Fruit fly (Drosophila melanogaster) whole organism, embryonic: Measurements from ENCODE around the gene CG14913.

Experiments
- Aef1 ChIP-seq: fragments of 200-800 bp; sonication (Bioruptor generic); IDR thresholded peaks from 3 replicates; pipeline ENCODE4 v1.3.6; 2022; ENCODE audit warnings: missing biosample characterization, missing genetic modification characterization
- Antp ChIP-seq: fragments of 200-800 bp; sonication (Bioruptor generic); optimal IDR thresholded peaks from 3 replicates; lab custom pipeline; 2016; ENCODE audit warnings: missing biosample characterization, missing genetic modification characterization
- Awh ChIP-seq: fragments of 200-800 bp; sonication (Bioruptor generic); IDR thresholded peaks from 2 replicates; pipeline ENCODE4, ENCODE4 v1.3.6; 2022; ENCODE audit warnings: missing biosample characterization, missing genetic modification characterization
- CG10209 ChIP-seq: fragments of 200-800 bp; sonication (Bioruptor generic); optimal IDR thresholded peaks from 3 replicates; lab custom pipeline; 2017; ENCODE audit warnings: missing biosample characterization, mild to moderate bottlenecking, missing genetic modification characterization, missing genetic modification reagents
- CG10431 ChIP-seq: fragments of 200-800 bp; sonication (Bioruptor generic); optimal IDR thresholded peaks from 3 replicates; lab custom pipeline; 2018; ENCODE audit warnings: missing biosample characterization, mild to moderate bottlenecking, missing genetic modification characterization
- CG11695 ChIP-seq: fragments of 200-800 bp; sonication (Bioruptor generic); IDR thresholded peaks from 3 replicates; pipeline ENCODE4 v1.3.6; 2022; ENCODE audit warnings: missing biosample characterization, missing genetic modification characterization
- CG13624 ChIP-seq: fragments of 200-800 bp; sonication (Bioruptor generic); optimal IDR thresholded peaks from 2 replicates; lab custom pipeline; 2016; ENCODE audit warnings: missing biosample characterization, missing genetic modification characterization
- CG13894 ChIP-seq: fragments of 200-800 bp; sonication (Bioruptor generic); optimal IDR thresholded peaks from 3 replicates; lab custom pipeline; 2018; ENCODE audit warnings: missing biosample characterization, mild to moderate bottlenecking, missing genetic modification characterization, moderate library complexity
- CG14710 ChIP-seq: fragments of 200-800 bp; sonication (Bioruptor generic); optimal IDR thresholded peaks from 3 replicates; lab custom pipeline; 2019; ENCODE audit warnings: missing biosample characterization, mild to moderate bottlenecking, missing genetic modification characterization, moderate library complexity
- CG15696 ChIP-seq: fragments of 200-800 bp; sonication (Bioruptor generic); optimal IDR thresholded peaks from 2 replicates; lab custom pipeline; 2019; ENCODE audit warnings: missing biosample characterization, mild to moderate bottlenecking, missing genetic modification characterization, moderate library complexity
- CG1647 ChIP-seq: fragments of 200-800 bp; sonication (Bioruptor generic); optimal IDR thresholded peaks from 3 replicates; lab custom pipeline; 2016; ENCODE audit warnings: missing biosample characterization, missing genetic modification characterization
- CG17802 ChIP-seq: fragments of 200-800 bp; sonication (Bioruptor generic); optimal IDR thresholded peaks from 2 replicates; lab custom pipeline; 2018; ENCODE audit warnings: missing biosample characterization, mild to moderate bottlenecking, missing genetic modification characterization, moderate library complexity
- CG18262 ChIP-seq: fragments of 200-800 bp; optimal IDR thresholded peaks from 3 replicates; lab custom pipeline; 2019; ENCODE audit warnings: missing biosample characterization, mild to moderate bottlenecking, missing genetic modification characterization, moderate library complexity
- CG18599 ChIP-seq: fragments of 200-800 bp; sonication (Bioruptor generic); optimal IDR thresholded peaks from 3 replicates; lab custom pipeline; 2017; ENCODE audit warnings: missing biosample characterization, missing genetic modification characterization, mild to moderate bottlenecking, moderate library complexity, missing genetic modification reagents
- CG30020 ChIP-seq: fragments of 200-800 bp; optimal IDR thresholded peaks from 2 replicates; lab custom pipeline; 2019; ENCODE audit warnings: missing biosample characterization, mild to moderate bottlenecking, missing genetic modification characterization, moderate library complexity
- CG33213 ChIP-seq: fragments of 200-800 bp; sonication (Bioruptor generic); optimal IDR thresholded peaks from 3 replicates; lab custom pipeline; 2016; ENCODE audit warnings: missing biosample characterization, missing genetic modification characterization
- CG34422 ChIP-seq: fragments of 200-800 bp; sonication (Bioruptor generic); IDR thresholded peaks from 3 replicates; pipeline ENCODE4 v1.3.6; 2022; ENCODE audit warnings: missing biosample characterization, missing genetic modification characterization
- CG3847 ChIP-seq: fragments of 200-800 bp; sonication (Bioruptor generic); IDR thresholded peaks from 2 replicates; pipeline ENCODE4 v1.3.6; 2022; ENCODE audit warnings: missing biosample characterization, missing genetic modification characterization
- CG5245 ChIP-seq: fragments of 200-800 bp; sonication (Bioruptor generic); optimal IDR thresholded peaks from 3 replicates; lab custom pipeline; 2016; ENCODE audit warnings: missing biosample characterization, missing genetic modification characterization
- CG6813 ChIP-seq: fragments of 200-800 bp; sonication (Bioruptor generic); optimal IDR thresholded peaks from 2 replicates; lab custom pipeline; 2017; ENCODE audit warnings: missing biosample characterization, missing genetic modification characterization, mild to moderate bottlenecking, moderate library complexity, missing genetic modification reagents
- CG7556 ChIP-seq: fragments of 200-800 bp; sonication (Bioruptor generic); optimal IDR thresholded peaks from 2 replicates; lab custom pipeline; 2017; ENCODE audit warnings: missing biosample characterization, mild to moderate bottlenecking, missing genetic modification characterization
- CG8924 ChIP-seq: fragments of 200-800 bp; optimal IDR thresholded peaks from 3 replicates; lab custom pipeline; 2019; ENCODE audit warnings: missing biosample characterization, mild to moderate bottlenecking, missing genetic modification characterization, moderate library complexity
- CG9727 ChIP-seq: fragments of 200-800 bp; sonication (Bioruptor generic); optimal IDR thresholded peaks from 3 replicates; lab custom pipeline; 2017; ENCODE audit warnings: missing biosample characterization, mild to moderate bottlenecking, missing genetic modification characterization
- E2f2 ChIP-seq: fragments of 200-800 bp; sonication (Bioruptor generic); IDR thresholded peaks from 2 replicates; pipeline ENCODE4 v1.3.6; 2022; ENCODE audit warnings: missing biosample characterization, missing genetic modification characterization
- Hand ChIP-seq: fragments of 200-800 bp; sonication (Bioruptor generic); optimal IDR thresholded peaks from 2 replicates; lab custom pipeline; 2017; ENCODE audit warnings: mild to moderate bottlenecking, missing biosample characterization, missing genetic modification reagents, missing genetic modification characterization
- HmgZ ChIP-seq: fragments of 200-800 bp; sonication (Bioruptor generic); optimal IDR thresholded peaks from 2 replicates; lab custom pipeline; 2018; ENCODE audit warnings: missing biosample characterization, mild to moderate bottlenecking, missing genetic modification characterization
- NC2α ChIP-seq: fragments of 200-800 bp; sonication (Bioruptor generic); optimal IDR thresholded peaks from 2 replicates; lab custom pipeline; 2016; ENCODE audit warnings: missing biosample characterization, missing genetic modification characterization
- Nf-YB ChIP-seq: fragments of 200-800 bp; sonication (Bioruptor generic); optimal IDR thresholded peaks from 3 replicates; lab custom pipeline; 2019; ENCODE audit warnings: missing biosample characterization, mild to moderate bottlenecking, missing genetic modification characterization, moderate library complexity
- Opbp ChIP-seq: fragments of 200-800 bp; sonication (Bioruptor generic); IDR thresholded peaks from 3 replicates; pipeline ENCODE4 v1.3.6; 2022; ENCODE audit warnings: missing biosample characterization, missing genetic modification characterization; ENCODE audit not compliant: partially characterized antibody
- Ptx1 ChIP-seq: fragments of 200-800 bp; sonication (Bioruptor generic); IDR thresholded peaks from 2 replicates; pipeline ENCODE4 v1.3.6; 2022; ENCODE audit warnings: missing biosample characterization, missing genetic modification characterization
- Ssrp ChIP-seq: fragments of 200-800 bp; sonication (Bioruptor generic); optimal IDR thresholded peaks from 2 replicates; lab custom pipeline; 2018; ENCODE audit warnings: missing biosample characterization, mild to moderate bottlenecking, missing genetic modification characterization, moderate library complexity
- Vsx1 ChIP-seq: fragments of 200-800 bp; sonication (Bioruptor generic); optimal IDR thresholded peaks from 2 replicates; lab custom pipeline; 2017; ENCODE audit warnings: missing biosample characterization, mild to moderate bottlenecking, missing genetic modification characterization, missing genetic modification reagents
- Xrp1 ChIP-seq: fragments of 200-800 bp; sonication (Bioruptor generic); IDR thresholded peaks from 2 replicates; pipeline ENCODE4 v1.3.6; 2022; ENCODE audit warnings: missing biosample characterization, missing genetic modification characterization
- al ChIP-seq: fragments of 200-800 bp; sonication (Bioruptor generic); IDR thresholded peaks from 2 replicates; pipeline ENCODE4 v1.3.6; 2022; ENCODE audit warnings: missing biosample characterization, missing genetic modification characterization
- bsh ChIP-seq, 2 experiments: fragments of 200-800 bp; sonication (Bioruptor generic); optimal IDR thresholded peaks; 2 replicates each; lab custom pipeline; 2017 to 2018; ENCODE audit warnings: mild to moderate bottlenecking in 2 of 2, missing biosample characterization in 2 of 2, missing genetic modification characterization in 2 of 2, moderate library complexity in 1 of 2
- cg ChIP-seq: fragments of 200-800 bp; sonication (Bioruptor generic); optimal IDR thresholded peaks from 3 replicates; lab custom pipeline; 2019; ENCODE audit warnings: missing biosample characterization, mild to moderate bottlenecking, missing genetic modification characterization, moderate library complexity
- chm ChIP-seq: fragments of 200-800 bp; sonication (Bioruptor generic); IDR thresholded peaks from 2 replicates; pipeline ENCODE4 v1.3.6; 2022; ENCODE audit warnings: missing biosample characterization, missing genetic modification characterization
- chn ChIP-seq: fragments of 200-800 bp; sonication (Bioruptor generic); optimal IDR thresholded peaks from 2 replicates; lab custom pipeline; 2016; ENCODE audit warnings: missing biosample characterization, missing genetic modification characterization
- cwo ChIP-seq: fragments of 200-800 bp; sonication (Bioruptor generic); optimal IDR thresholded peaks from 3 replicates; lab custom pipeline; 2017; ENCODE audit warnings: missing biosample characterization, missing genetic modification characterization, mild to moderate bottlenecking, moderate library complexity, missing genetic modification reagents
- dpn ChIP-seq, 2 experiments: fragments of 200-800 bp; sonication (Bioruptor generic); optimal IDR thresholded peaks; 3 replicates each; lab custom pipeline; 2016; ENCODE audit warnings: missing biosample characterization in 2 of 2, missing genetic modification characterization in 2 of 2
- insv ChIP-seq, 2 experiments: fragments of 200-800 bp; sonication (Bioruptor generic); optimal IDR thresholded peaks; 3 replicates each; lab custom pipeline; 2016 to 2018; ENCODE audit warnings: missing biosample characterization in 2 of 2, missing genetic modification characterization in 2 of 2
- onecut ChIP-seq: fragments of 200-800 bp; sonication (Bioruptor generic); IDR thresholded peaks from 2 replicates; pipeline ENCODE4 v1.3.6; 2022; ENCODE audit warnings: missing biosample characterization, missing genetic modification characterization
- pfk ChIP-seq: fragments of 200-800 bp; sonication (Bioruptor generic); optimal IDR thresholded peaks from 2 replicates; lab custom pipeline; 2018; ENCODE audit warnings: missing biosample characterization, mild to moderate bottlenecking, missing genetic modification characterization, moderate library complexity
- scrt ChIP-seq: fragments of 200-800 bp; sonication (Bioruptor generic); optimal IDR thresholded peaks from 2 replicates; lab custom pipeline; 2018; ENCODE audit warnings: missing biosample characterization, mild to moderate bottlenecking, missing genetic modification characterization, moderate library complexity
- sim ChIP-seq: fragments of 200-800 bp; sonication (Bioruptor generic); IDR thresholded peaks from 2 replicates; pipeline ENCODE4 v1.3.6; 2022; ENCODE audit warnings: missing biosample characterization, missing genetic modification characterization
- sug ChIP-seq: fragments of 200-800 bp; optimal IDR thresholded peaks from 2 replicates; lab custom pipeline; 2019; ENCODE audit warnings: missing biosample characterization, mild to moderate bottlenecking, missing genetic modification characterization, moderate library complexity
- usp ChIP-seq: fragments of >200 bp; optimal IDR thresholded peaks from 2 replicates; lab custom pipeline; 2017; ENCODE audit warnings: missing biosample characterization, missing genetic modification characterization

Gene CG14913

DNA sequence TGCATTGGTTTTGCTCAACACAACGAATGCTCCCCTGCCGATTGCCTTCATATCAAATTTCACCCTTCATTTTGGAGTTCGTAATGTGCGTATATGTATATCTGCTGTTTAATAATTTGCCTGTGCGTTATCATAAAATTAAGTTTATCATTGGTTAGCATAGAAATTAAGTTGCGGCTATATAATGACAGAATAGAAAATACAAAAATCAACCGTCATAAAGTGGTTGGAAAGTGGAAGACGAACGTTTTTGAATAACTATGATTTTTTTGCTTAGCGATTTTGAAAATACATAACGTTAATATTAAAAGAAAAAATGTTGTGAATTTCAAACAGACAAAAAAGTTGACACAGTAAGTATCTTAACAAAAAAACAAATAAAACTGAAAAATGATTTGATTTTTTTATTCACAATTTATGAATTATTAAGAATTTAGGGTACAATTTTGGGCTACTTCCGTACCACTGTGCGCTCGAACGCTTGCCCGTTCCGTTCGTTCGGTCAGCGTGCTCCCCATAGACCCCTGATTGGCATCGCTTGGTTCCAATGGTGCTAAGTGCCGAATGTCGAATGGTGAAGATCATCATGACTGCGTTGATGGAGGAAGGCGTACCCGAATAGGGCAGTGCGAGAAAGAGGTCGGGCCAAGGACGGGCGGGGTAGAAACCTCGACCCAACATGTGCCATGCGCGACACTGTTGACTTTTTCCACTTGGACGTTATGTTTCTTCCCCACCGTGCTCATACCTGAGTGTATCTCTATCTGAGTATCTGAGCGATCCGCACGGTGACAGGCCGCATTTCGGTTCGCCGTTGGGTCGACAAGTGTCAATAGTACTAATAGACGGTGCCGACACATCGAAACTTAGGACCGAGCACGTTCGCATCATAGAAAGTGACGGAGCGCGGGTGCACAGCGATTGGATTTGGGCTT is 21.1 kb downstream of the CG14913 start (continued):
- TF ChIP-seq pfk (no peak), CG18262 (tag; lab: Kevin White, UChicago) (peak; percentile 78), Opbp (GFP tag; lab: Robert Waterston, UW) (no peak), CG6813 (GFP tag; lab: Kevin White, UChicago) (no peak), Ptx1 (GFP tag; lab: Robert Waterston, UW) (peak; percentile 72), Vsx1 (GFP tag; lab: Kevin White, UChicago) (peak; percentile 57), chm (GFP tag; lab: Robert Waterston, UW) (peak; percentile 64; the same call in 1 of the 2 replicates), CG14710 (peak; percentile 22), CG3847 (GFP tag; lab: Robert Waterston, UW) (no peak), CG10431 (GFP tag; lab: Kevin White, UChicago) (no peak), Awh (GFP tag; lab: Robert Waterston, UW) (no peak; the same call in 1 of the 2 replicates), CG11695 (GFP tag; lab: Robert Waterston, UW) (0 out of 3 replicates have a peak, but pooled peaks have one; percentile 45), Xrp1 (GFP tag; lab: Robert Waterston, UW) (peak; percentile 30; the same call in 1 of the 2 replicates), Ssrp (tag; lab: Kevin White, UChicago) (peak; percentile 63), insv (GFP tag; optimal IDR thresholded peaks at IDR 0.05; lab: Kevin White, UChicago) (no peak), CG18599 (GFP tag; lab: Kevin White, UChicago) (peak; percentile 42), Antp (GFP tag; lab: Kevin White, UChicago) (peak; percentile 7), CG30020 (tag; lab: Kevin White, UChicago) (no peak), onecut (GFP tag; lab: Robert Waterston, UW) (no peak), chn (peak; percentile 51), dpn (GFP tag; optimal IDR thresholded peaks at IDR 0.05; lab: Kevin White, UChicago) (peak; percentile 19 to 51), CG13894 (tag; lab: Kevin White, UChicago) (no peak), CG17802 (no peak), CG8924 (tag; lab: Kevin White, UChicago) (peak; percentile 69), Aef1 (GFP tag; lab: Robert Waterston, UW) (peak; percentile 15; the same call in 1 of the 3 replicates), Nf-YB (GFP tag; lab: Kevin White, UChicago) (peak; percentile 49), bsh (GFP tag; optimal IDR thresholded peaks at IDR 0.05; lab: Kevin White, UChicago) (peak in 1 of 2 experiments; percentile 76), sug (tag; lab: Kevin White, UChicago) (no peak), E2f2 (peak; percentile 46; the same call in 1 of the 2 replicates), CG9727 (GFP tag; lab: Kevin White, UChicago) (peak; percentile 54), usp (GFP tag; lab: Kevin White, UChicago) (no peak), CG15696 (tag; lab: Kevin White, UChicago) (no peak), CG13624 (GFP tag; lab: Kevin White, UChicago) (no peak), Hand (GFP tag; lab: Kevin White, UChicago) (no peak), CG33213 (no peak), scrt (GFP tag; lab: Kevin White, UChicago) (no peak), al (GFP tag; lab: Robert Waterston, UW) (0 out of 2 replicates have a peak, but pooled peaks have one; percentile 7), NC2α (GFP tag; lab: Kevin White, UChicago) (peak; percentile 58), CG10209 (GFP tag; lab: Kevin White, UChicago) (peak; percentile 48), CG5245 (GFP tag; lab: Kevin White, UChicago) (peak; percentile 13), sim (GFP tag; lab: Robert Waterston, UW) (0 out of 2 replicates have a peak, but pooled peaks have one; percentile 18), HmgZ (tag; lab: Kevin White, UChicago) (no peak), cg (GFP tag; lab: Kevin White, UChicago) (no peak), cwo (GFP tag; lab: Kevin White, UChicago) (peak; percentile 57), CG7556 (peak; percentile 84), CG34422 (0 out of 3 replicates have a peak, but pooled peaks have one; percentile 27), CG1647 (no peak)
